Fruit fly (Drosophila melanogaster) whole organism, embryonic: Measurements from ENCODE around the gene CG14882.

Experiments
- Ada2b ChIP-seq: fragments of 200-800 bp; sonication (Bioruptor generic); IDR thresholded peaks from 2 replicates; pipeline ENCODE4 v1.3.6; 2022; ENCODE audit warnings: missing biosample characterization, missing genetic modification characterization
- B-H1 ChIP-seq: fragments of 200-800 bp; sonication (Bioruptor generic); IDR thresholded peaks from 3 replicates; pipeline ENCODE4 v1.3.6; 2022; ENCODE audit warnings: missing biosample characterization, missing genetic modification characterization
- CG10462 ChIP-seq: fragments of 200-800 bp; sonication (Bioruptor generic); optimal IDR thresholded peaks from 2 replicates; lab custom pipeline; 2016; ENCODE audit warnings: missing biosample characterization, missing genetic modification characterization
- CG11085 ChIP-seq: fragments of 200-800 bp; sonication (Bioruptor generic); IDR thresholded peaks from 2 replicates; pipeline ENCODE4 v1.3.6; 2022; ENCODE audit warnings: missing biosample characterization, missing genetic modification characterization
- CG11723 ChIP-seq: fragments of 200-800 bp; sonication (Bioruptor generic); optimal IDR thresholded peaks from 2 replicates; lab custom pipeline; 2017; ENCODE audit warnings: missing biosample characterization, mild to moderate bottlenecking, missing genetic modification characterization
- CG12769 ChIP-seq: fragments of 200-800 bp; sonication (Bioruptor generic); optimal IDR thresholded peaks from 2 replicates; lab custom pipeline; 2019; ENCODE audit warnings: missing biosample characterization, mild to moderate bottlenecking, missing genetic modification characterization, moderate library complexity
- CG14860 ChIP-seq: fragments of 200-800 bp; sonication (Bioruptor generic); IDR thresholded peaks from 3 replicates; pipeline ENCODE4 v1.3.6; 2022; ENCODE audit warnings: missing biosample characterization, missing genetic modification characterization; ENCODE audit not compliant: partially characterized antibody
- CG16813 ChIP-seq: fragments of 200-800 bp; sonication (Bioruptor generic); IDR thresholded peaks from 3 replicates; pipeline ENCODE4 v1.3.6; 2022; ENCODE audit warnings: missing biosample characterization, missing genetic modification characterization; ENCODE audit not compliant: partially characterized antibody
- CG18599 ChIP-seq: fragments of 200-800 bp; sonication (Bioruptor generic); optimal IDR thresholded peaks from 3 replicates; lab custom pipeline; 2017; ENCODE audit warnings: missing biosample characterization, missing genetic modification characterization, mild to moderate bottlenecking, moderate library complexity, missing genetic modification reagents
- CG2116 ChIP-seq: fragments of 200-800 bp; sonication (Bioruptor generic); optimal IDR thresholded peaks from 3 replicates; lab custom pipeline; 2018; ENCODE audit warnings: missing biosample characterization, mild to moderate bottlenecking, missing genetic modification characterization
- CG32767 ChIP-seq: fragments of 200-800 bp; sonication (Bioruptor generic); IDR thresholded peaks from 2 replicates; pipeline ENCODE4 v1.3.6; 2022; ENCODE audit warnings: missing biosample characterization, missing genetic modification characterization
- CG33557 ChIP-seq: fragments of 200-800 bp; sonication (Bioruptor generic); optimal IDR thresholded peaks from 2 replicates; lab custom pipeline; 2019; ENCODE audit warnings: missing biosample characterization, mild to moderate bottlenecking, missing genetic modification characterization, moderate library complexity
- CG34224 ChIP-seq: fragments of 200-800 bp; sonication (Bioruptor generic); IDR thresholded peaks from 3 replicates; pipeline ENCODE4 v1.3.6; 2022; ENCODE audit warnings: missing biosample characterization, missing genetic modification characterization; ENCODE audit not compliant: partially characterized antibody
- CG3726 ChIP-seq: fragments of 200-800 bp; sonication (Bioruptor generic); IDR thresholded peaks from 3 replicates; pipeline ENCODE4, ENCODE4 v1.3.6; 2022; ENCODE audit warnings: missing biosample characterization, missing genetic modification characterization
- CG7357 ChIP-seq: fragments of 200-800 bp; sonication (Bioruptor generic); IDR thresholded peaks from 3 replicates; pipeline ENCODE4 v1.3.6; 2022; ENCODE audit warnings: missing biosample characterization, missing genetic modification characterization
- CG7987 ChIP-seq: fragments of 200-800 bp; sonication (Bioruptor generic); optimal IDR thresholded peaks from 2 replicates; lab custom pipeline; 2018; ENCODE audit warnings: missing biosample characterization, mild to moderate bottlenecking, missing genetic modification characterization, moderate library complexity
- CG8765 ChIP-seq: fragments of 200-800 bp; sonication (Bioruptor generic); IDR thresholded peaks from 2 replicates; pipeline ENCODE4 v1.3.6; 2022; ENCODE audit warnings: missing biosample characterization, missing genetic modification characterization
- CG8924 ChIP-seq: fragments of 200-800 bp; optimal IDR thresholded peaks from 3 replicates; lab custom pipeline; 2019; ENCODE audit warnings: missing biosample characterization, mild to moderate bottlenecking, missing genetic modification characterization, moderate library complexity
- Chrac-16 ChIP-seq: fragments of 200-800 bp; sonication (Bioruptor generic); optimal IDR thresholded peaks from 3 replicates; lab custom pipeline; 2016; ENCODE audit warnings: missing biosample characterization, missing genetic modification characterization
- D19A ChIP-seq: fragments of 200-800 bp; optimal IDR thresholded peaks from 3 replicates; lab custom pipeline; 2019; ENCODE audit warnings: missing biosample characterization, mild to moderate bottlenecking, missing genetic modification characterization, moderate library complexity
- Dip3 ChIP-seq: fragments of 200-800 bp; sonication (Bioruptor generic); optimal IDR thresholded peaks from 3 replicates; lab custom pipeline; 2016; ENCODE audit warnings: missing biosample characterization, missing genetic modification characterization
- Doc2 ChIP-seq: fragments of 200-800 bp; sonication (Bioruptor generic); IDR thresholded peaks from 2 replicates; pipeline ENCODE4 v1.3.6; 2022; ENCODE audit warnings: missing biosample characterization, missing genetic modification characterization
- E2f1 ChIP-seq: fragments of 200-800 bp; sonication (Bioruptor generic); IDR thresholded peaks from 2 replicates; pipeline ENCODE4 v1.3.6; 2022; ENCODE audit warnings: missing biosample characterization, missing genetic modification characterization
- Fer1 ChIP-seq: fragments of 200-800 bp; sonication (Bioruptor generic); optimal IDR thresholded peaks from 2 replicates; lab custom pipeline; 2017; ENCODE audit warnings: missing biosample characterization, mild to moderate bottlenecking, missing genetic modification characterization
- Gug ChIP-seq: fragments of 200-800 bp; sonication (Bioruptor generic); IDR thresholded peaks from 4 replicates; pipeline ENCODE4 v1.3.6; 2022; ENCODE audit warnings: missing biosample characterization, missing genetic modification characterization
- Jarid2 ChIP-seq: fragments of 200-800 bp; sonication (Bioruptor generic); optimal IDR thresholded peaks from 3 replicates; lab custom pipeline; 2017; ENCODE audit warnings: mild to moderate bottlenecking, missing biosample characterization, missing genetic modification reagents, missing genetic modification characterization
- Kr ChIP-seq: fragments of 200-800 bp; sonication (Bioruptor generic); optimal IDR thresholded peaks from 2 replicates; lab custom pipeline; 2017; ENCODE audit warnings: missing biosample characterization, mild to moderate bottlenecking, missing genetic modification characterization
- Lhr ChIP-seq: fragments of 200-800 bp; sonication (Bioruptor generic); optimal IDR thresholded peaks from 3 replicates; lab custom pipeline; 2017; ENCODE audit warnings: mild to moderate bottlenecking, missing biosample characterization, missing genetic modification reagents, missing genetic modification characterization
- MTF-1 ChIP-seq: fragments of 200-800 bp; sonication (Bioruptor generic); optimal IDR thresholded peaks from 2 replicates; lab custom pipeline; 2018; ENCODE audit warnings: missing biosample characterization, mild to moderate bottlenecking, missing genetic modification characterization, borderline replicate concordance
- Nf-YC ChIP-seq: fragments of 200-800 bp; optimal IDR thresholded peaks from 3 replicates; lab custom pipeline; 2019; ENCODE audit warnings: missing biosample characterization, mild to moderate bottlenecking, missing genetic modification characterization, moderate library complexity
- Pdp1 ChIP-seq, 2 experiments: fragments of 200-800 bp; sonication (Bioruptor generic); optimal IDR thresholded peaks; 3 replicates each; lab custom pipeline; 2016; ENCODE audit warnings: missing biosample characterization in 2 of 2, missing genetic modification characterization in 2 of 2, mild to moderate bottlenecking in 1 of 2, moderate library complexity in 1 of 2
- Spps ChIP-seq: fragments of 200-800 bp; sonication (Bioruptor generic); optimal IDR thresholded peaks from 2 replicates; lab custom pipeline; 2018; ENCODE audit warnings: missing biosample characterization, mild to moderate bottlenecking, missing genetic modification characterization
- TFAM ChIP-seq: fragments of 200-800 bp; sonication (Bioruptor generic); optimal IDR thresholded peaks from 2 replicates; lab custom pipeline; 2017; ENCODE audit warnings: missing biosample characterization, missing genetic modification characterization, inconsistent platforms
- ac ChIP-seq: fragments of 200-800 bp; sonication (Bioruptor generic); optimal IDR thresholded peaks from 3 replicates; lab custom pipeline; 2017; ENCODE audit warnings: missing biosample characterization, mild to moderate bottlenecking, missing genetic modification characterization
- ase ChIP-seq: fragments of 200-800 bp; sonication (Bioruptor generic); IDR thresholded peaks from 3 replicates; pipeline ENCODE4 v1.3.6; 2022; ENCODE audit warnings: missing biosample characterization, missing genetic modification characterization
- chif ChIP-seq, 2 experiments: fragments of 200-800 bp; sonication (Bioruptor generic); optimal IDR thresholded peaks; 3 replicates each; lab custom pipeline; 2016; ENCODE audit warnings: missing biosample characterization in 2 of 2, missing genetic modification characterization in 2 of 2
- corto ChIP-seq: fragments of 200-800 bp; sonication (Bioruptor generic); optimal IDR thresholded peaks from 2 replicates; lab custom pipeline; 2016; ENCODE audit warnings: missing biosample characterization, mild to moderate bottlenecking, missing genetic modification characterization, moderate library complexity
- crc ChIP-seq: fragments of 200-800 bp; sonication (Bioruptor generic); optimal IDR thresholded peaks from 2 replicates; lab custom pipeline; 2016; ENCODE audit warnings: missing biosample characterization, missing genetic modification characterization
- eve ChIP-seq, 2 experiments: fragments of >200 bp; optimal IDR thresholded peaks; 2 replicates each; lab custom pipeline; 2017; ENCODE audit warnings: missing biosample characterization in 2 of 2, missing genetic modification characterization in 2 of 2
- eyg ChIP-seq: fragments of 200-800 bp; sonication (Bioruptor generic); optimal IDR thresholded peaks from 3 replicates; lab custom pipeline; 2016; ENCODE audit warnings: missing biosample characterization, missing genetic modification characterization
- grau ChIP-seq: fragments of 200-800 bp; optimal IDR thresholded peaks from 3 replicates; lab custom pipeline; 2019; ENCODE audit warnings: missing biosample characterization, mild to moderate bottlenecking, missing genetic modification characterization, moderate library complexity
- hbn ChIP-seq: fragments of 200-800 bp; sonication (Bioruptor generic); IDR thresholded peaks from 2 replicates; pipeline ENCODE4 v1.3.6; 2022; ENCODE audit warnings: missing biosample characterization, missing genetic modification characterization; ENCODE audit not compliant: partially characterized antibody
- kah ChIP-seq: fragments of 200-800 bp; sonication (Bioruptor generic); optimal IDR thresholded peaks from 2 replicates; lab custom pipeline; 2018; ENCODE audit warnings: missing biosample characterization, mild to moderate bottlenecking, missing genetic modification characterization
- kni ChIP-seq: fragments of 200-800 bp; sonication (Bioruptor generic); optimal IDR thresholded peaks from 3 replicates; lab custom pipeline; 2017; ENCODE audit warnings: mild to moderate bottlenecking, missing biosample characterization, missing genetic modification reagents, missing genetic modification characterization
- nau ChIP-seq: fragments of 200-800 bp; sonication (Bioruptor generic); optimal IDR thresholded peaks from 3 replicates; lab custom pipeline; 2017; ENCODE audit warnings: missing biosample characterization, mild to moderate bottlenecking, missing genetic modification characterization, missing genetic modification reagents
- onecut ChIP-seq: fragments of 200-800 bp; sonication (Bioruptor generic); IDR thresholded peaks from 2 replicates; pipeline ENCODE4 v1.3.6; 2022; ENCODE audit warnings: missing biosample characterization, missing genetic modification characterization
- sim ChIP-seq: fragments of 200-800 bp; sonication (Bioruptor generic); IDR thresholded peaks from 2 replicates; pipeline ENCODE4 v1.3.6; 2022; ENCODE audit warnings: missing biosample characterization, missing genetic modification characterization
- slou ChIP-seq: fragments of 200-800 bp; sonication (Bioruptor generic); optimal IDR thresholded peaks from 3 replicates; lab custom pipeline; 2016; ENCODE audit warnings: missing biosample characterization, missing genetic modification characterization
- tna ChIP-seq: fragments of 200-800 bp; sonication (Bioruptor generic); IDR thresholded peaks from 2 replicates; pipeline ENCODE4 v1.3.6; 2022; ENCODE audit warnings: missing biosample characterization, missing genetic modification characterization; ENCODE audit not compliant: partially characterized antibody
- vvl ChIP-seq: fragments of 200-800 bp; sonication (Bioruptor generic); IDR thresholded peaks from 2 replicates; pipeline ENCODE4 v1.3.6; 2022; ENCODE audit warnings: missing biosample characterization, missing genetic modification characterization

CG14882 gene

DNA sequence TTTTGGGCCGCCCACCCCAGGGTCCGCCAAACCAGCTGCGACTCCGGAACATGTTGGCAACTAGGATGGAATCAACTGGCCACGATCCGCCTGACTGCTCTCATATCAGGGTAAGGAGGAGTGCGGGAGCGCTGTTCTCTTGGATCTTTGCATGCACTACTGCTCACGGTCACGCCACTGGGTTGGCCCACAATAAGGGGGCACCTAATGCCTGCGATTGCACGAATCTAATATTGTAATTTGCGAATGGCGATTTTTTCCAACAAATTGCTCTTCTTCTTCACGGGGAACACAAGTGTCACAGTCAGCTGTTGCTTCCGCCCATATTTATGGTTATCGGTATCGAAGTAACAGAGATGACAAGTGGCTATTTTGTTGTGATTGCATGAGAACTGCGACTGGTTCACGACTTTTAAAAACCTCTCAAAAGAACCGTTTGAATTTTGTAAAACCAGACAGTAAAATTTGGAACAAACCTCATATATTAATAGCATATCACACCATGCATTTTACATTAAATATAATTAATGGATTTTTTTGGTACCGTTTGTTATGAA, 1.6 kb upstream of the CG14882 start, which contains the start of gene ema (continued):
- TF ChIP-seq Kr (GFP tag; lab: Kevin White, UChicago), result no peak
- TF ChIP-seq Chrac-16 (GFP tag; lab: Kevin White, UChicago), result peak; percentile 22
- no peak for TF ChIP-seq Gug (GFP tag; lab: Robert Waterston, UW)
- no peak for TF ChIP-seq eve (GFP tag; optimal IDR thresholded peaks at IDR 0.05; lab: Kevin White, UChicago)
- peak; percentile 53; the same call in 1 of the 3 replicates for TF ChIP-seq CG34224 (GFP tag; lab: Robert Waterston, UW)
- TF ChIP-seq CG11085 (GFP tag; lab: Robert Waterston, UW), result no peak
- TF ChIP-seq onecut (GFP tag; lab: Robert Waterston, UW), result no peak
- peak; percentile 47 for TF ChIP-seq Fer1 (GFP tag; lab: Kevin White, UChicago)
- no peak; the same call in 1 of the 2 replicates for TF ChIP-seq tna (GFP tag; lab: Robert Waterston, UW)
- TF ChIP-seq CG7357 (GFP tag; lab: Robert Waterston, UW), result no peak
- TF ChIP-seq sim (GFP tag; lab: Robert Waterston, UW), result no peak
- no peak for TF ChIP-seq CG14860
- TF ChIP-seq Ada2b (GFP tag; lab: Robert Waterston, UW), result peak; percentile 13; the same call in 1 of the 2 replicates
- TF ChIP-seq CG10462 (GFP tag; lab: Kevin White, UChicago), result no peak
- no peak for TF ChIP-seq Spps
- TF ChIP-seq CG8924 (tag; lab: Kevin White, UChicago), result peak; percentile 36
- no peak for TF ChIP-seq crc (GFP tag; lab: Kevin White, UChicago)
- TF ChIP-seq chif (GFP tag; optimal IDR thresholded peaks at IDR 0.05; lab: Kevin White, UChicago), result peak in 1 of 2 experiments; percentile 18
- no peak for TF ChIP-seq B-H1 (GFP tag; lab: Robert Waterston, UW)
- TF ChIP-seq Lhr, result no peak
- TF ChIP-seq hbn (GFP tag; lab: Robert Waterston, UW), result no peak
- TF ChIP-seq CG3726 (GFP tag; lab: Robert Waterston, UW), result no peak
- TF ChIP-seq CG2116 (GFP tag; lab: Kevin White, UChicago), result peak; percentile 61
- TF ChIP-seq Dip3 (GFP tag; lab: Kevin White, UChicago), result no peak
- no peak for TF ChIP-seq nau (GFP tag; lab: Kevin White, UChicago)
- TF ChIP-seq E2f1 (GFP tag; lab: Robert Waterston, UW), result no peak
- TF ChIP-seq Nf-YC (tag; lab: Kevin White, UChicago), result peak; percentile 39
- TF ChIP-seq kni (GFP tag; lab: Kevin White, UChicago), result no peak
- no peak for TF ChIP-seq CG33557 (GFP tag; lab: Kevin White, UChicago)
- peak; percentile 39 for TF ChIP-seq CG7987
- peak in 1 of 2 experiments; percentile 50 for TF ChIP-seq Pdp1 (GFP tag; optimal IDR thresholded peaks at IDR 0.05; lab: Kevin White, UChicago)
- TF ChIP-seq vvl (GFP tag; lab: Robert Waterston, UW), result 0 out of 2 replicates have a peak, but pooled peaks have one; percentile 40
- TF ChIP-seq CG11723 (GFP tag; lab: Kevin White, UChicago), result no peak
- TF ChIP-seq ac (GFP tag; lab: Kevin White, UChicago), result no peak
- no peak for TF ChIP-seq TFAM
- TF ChIP-seq CG8765 (GFP tag; lab: Robert Waterston, UW), result no peak
- peak; percentile 25; the same call in 1 of the 3 replicates for TF ChIP-seq CG16813 (GFP tag; lab: Robert Waterston, UW)
- no peak for TF ChIP-seq CG18599 (GFP tag; lab: Kevin White, UChicago)
- no peak for TF ChIP-seq D19A (tag; lab: Kevin White, UChicago)
- TF ChIP-seq Jarid2, result no peak
- TF ChIP-seq CG12769, result no peak
- TF ChIP-seq corto, result no peak
- TF ChIP-seq CG32767 (GFP tag; lab: Robert Waterston, UW), result no peak
- TF ChIP-seq MTF-1 (GFP tag; lab: Kevin White, UChicago), result no peak
- no peak for TF ChIP-seq eyg
- peak; percentile 46 for TF ChIP-seq grau
- peak; percentile 71 for TF ChIP-seq kah (GFP tag; lab: Kevin White, UChicago)
- TF ChIP-seq Doc2 (GFP tag; lab: Robert Waterston, UW), result no peak
- no peak for TF ChIP-seq slou (GFP tag; lab: Kevin White, UChicago)
- TF ChIP-seq ase (GFP tag; lab: Robert Waterston, UW), result no peak
